Worm (Caenorhabditis elegans): ENCODE results near the gene F35C8.8.
A peak's percentile ranks its signal among the peaks of the same experiment; 100 is the strongest.

F35C8.8 gene

ce11 chrX:5346303-5346702 is 26.1 kb downstream of the F35C8.8 start:
- no peak for TF ChIP-seq B0310.2 (tag; optimal IDR thresholded peaks at IDR 0.05)
- TF ChIP-seq ceh-36 (tag; optimal IDR thresholded peaks at IDR 0.05), result no peak
- TF ChIP-seq ceh-13 (GFP tag; optimal IDR thresholded peaks at IDR 0.05), result no peak
- no peak for TF ChIP-seq pes-1 (GFP tag; IDR thresholded peaks at IDR 0.05)
- TF ChIP-seq hmg-4 (GFP tag; optimal IDR thresholded peaks at IDR 0.05), result no peak
- TF ChIP-seq ama-1 (optimal IDR thresholded peaks at IDR 0.05), result no peak
- TF ChIP-seq tbx-37 (GFP tag; conservative IDR thresholded peaks at IDR 0.05), result no peak

ce11 chrX:5344287-5344686 is 28.2 kb downstream of the F35C8.8 start, which contains the start of gene C26B9.1:
C26B9.1 (plus strand) TSS chrX:5344587.
- TF ChIP-seq tbx-11 (GFP tag; IDR thresholded peaks at IDR 0.05) (no peak), pes-1 (GFP tag; IDR thresholded peaks at IDR 0.05) (no peak), B0310.2 (tag; optimal IDR thresholded peaks at IDR 0.05) (no peak), aly-1 (tag; optimal IDR thresholded peaks at IDR 0.05) (no peak), hnd-1 (tag; optimal IDR thresholded peaks at IDR 0.05) (no peak), ceh-13 (GFP tag; optimal IDR thresholded peaks at IDR 0.05) (no peak), tbx-37 (GFP tag; conservative IDR thresholded peaks at IDR 0.05) (no peak), hmg-4 (GFP tag; optimal IDR thresholded peaks at IDR 0.05) (no peak), ama-1 (optimal IDR thresholded peaks at IDR 0.05) (no peak), scrt-1 (GFP tag; IDR thresholded peaks at IDR 0.05) (no peak), F13C5.2 (tag; optimal IDR thresholded peaks at IDR 0.05) (no peak), ceh-36 (tag; optimal IDR thresholded peaks at IDR 0.05) (no peak), tra-4 (tag; optimal IDR thresholded peaks at IDR 0.05) (no peak), ets-7 (tag; optimal IDR thresholded peaks at IDR 0.05) (no peak), hmbx-1 (tag; optimal IDR thresholded peaks at IDR 0.05) (no peak), sea-1 (GFP tag; conservative IDR thresholded peaks at IDR 0.05) (no peak), flt-1 (GFP tag; IDR thresholded peaks at IDR 0.05) (no peak)

ce11 chrX:5342007-5342406 is 30.4 kb downstream of the F35C8.8 start, which contains the start of gene C26B9.7:
C26B9.7 (plus strand) TSS chrX:5342307.
- TF ChIP-seq ceh-13 (GFP tag; optimal IDR thresholded peaks at IDR 0.05), result no peak
- no peak for TF ChIP-seq scrt-1 (GFP tag; IDR thresholded peaks at IDR 0.05)
- no peak for TF ChIP-seq B0310.2 (tag; optimal IDR thresholded peaks at IDR 0.05)
- no peak for TF ChIP-seq F13C5.2 (tag; optimal IDR thresholded peaks at IDR 0.05)
- no peak for TF ChIP-seq hmbx-1 (tag; optimal IDR thresholded peaks at IDR 0.05)
- no peak for TF ChIP-seq aly-1 (tag; optimal IDR thresholded peaks at IDR 0.05)
- no peak for TF ChIP-seq sea-1 (GFP tag; conservative IDR thresholded peaks at IDR 0.05)
- TF ChIP-seq tbx-37 (GFP tag; conservative IDR thresholded peaks at IDR 0.05), result no peak
- no peak for TF ChIP-seq ceh-36 (tag; optimal IDR thresholded peaks at IDR 0.05)
- TF ChIP-seq flt-1 (GFP tag; IDR thresholded peaks at IDR 0.05), result no peak
- TF ChIP-seq hmg-4 (GFP tag; optimal IDR thresholded peaks at IDR 0.05), result no peak
- no peak for TF ChIP-seq pes-1 (GFP tag; IDR thresholded peaks at IDR 0.05)
- TF ChIP-seq ama-1 (optimal IDR thresholded peaks at IDR 0.05), result no peak
- no peak for TF ChIP-seq tbx-11 (GFP tag; IDR thresholded peaks at IDR 0.05)
- TF ChIP-seq ets-7 (tag; optimal IDR thresholded peaks at IDR 0.05), result no peak
- no peak for TF ChIP-seq tra-4 (tag; optimal IDR thresholded peaks at IDR 0.05)
- no peak for TF ChIP-seq hnd-1 (tag; optimal IDR thresholded peaks at IDR 0.05)

ce11 chrX:5339889-5340288 is 32.5 kb downstream of the F35C8.8 start, which contains the start of gene C26B9.2:
C26B9.2 (plus strand) TSS chrX:5340189.
- TF ChIP-seq tbx-11 (GFP tag; IDR thresholded peaks at IDR 0.05) (no peak), tra-4 (tag; optimal IDR thresholded peaks at IDR 0.05) (no peak), ama-1 (optimal IDR thresholded peaks at IDR 0.05) (no peak), B0310.2 (tag; optimal IDR thresholded peaks at IDR 0.05) (no peak), F13C5.2 (tag; optimal IDR thresholded peaks at IDR 0.05) (no peak), sea-1 (GFP tag; conservative IDR thresholded peaks at IDR 0.05) (no peak), scrt-1 (GFP tag; IDR thresholded peaks at IDR 0.05) (no peak), hnd-1 (tag; optimal IDR thresholded peaks at IDR 0.05) (no peak), ets-7 (tag; optimal IDR thresholded peaks at IDR 0.05) (no peak), flt-1 (GFP tag; IDR thresholded peaks at IDR 0.05) (no peak), tbx-37 (GFP tag; conservative IDR thresholded peaks at IDR 0.05) (no peak), hmbx-1 (tag; optimal IDR thresholded peaks at IDR 0.05) (no peak)

ce11 chrX:5339357-5339756 is 33.1 kb downstream of the F35C8.8 start:
- TF ChIP-seq tbx-37 (GFP tag; conservative IDR thresholded peaks at IDR 0.05), result no peak
- TF ChIP-seq pes-1 (GFP tag; IDR thresholded peaks at IDR 0.05), result no peak
- no peak for TF ChIP-seq hnd-1 (tag; optimal IDR thresholded peaks at IDR 0.05)
- TF ChIP-seq sea-1 (GFP tag; conservative IDR thresholded peaks at IDR 0.05), result no peak
- no peak for TF ChIP-seq F13C5.2 (tag; optimal IDR thresholded peaks at IDR 0.05)
- TF ChIP-seq tra-4 (tag; optimal IDR thresholded peaks at IDR 0.05), result no peak
- TF ChIP-seq hmg-4 (GFP tag; optimal IDR thresholded peaks at IDR 0.05), result no peak
- no peak for TF ChIP-seq flt-1 (GFP tag; IDR thresholded peaks at IDR 0.05)
- no peak for TF ChIP-seq hmbx-1 (tag; optimal IDR thresholded peaks at IDR 0.05)
- no peak for TF ChIP-seq B0310.2 (tag; optimal IDR thresholded peaks at IDR 0.05)
- no peak for TF ChIP-seq ceh-13 (GFP tag; optimal IDR thresholded peaks at IDR 0.05)
- no peak for TF ChIP-seq ama-1 (optimal IDR thresholded peaks at IDR 0.05)
- no peak for TF ChIP-seq aly-1 (tag; optimal IDR thresholded peaks at IDR 0.05)
- TF ChIP-seq tbx-11 (GFP tag; IDR thresholded peaks at IDR 0.05), result no peak

ce11 chrX:5337959-5338358 is 34.5 kb downstream of the F35C8.8 start, which contains the start of gene C26B9.3:
C26B9.3 (plus strand) TSS chrX:5338301.
- TF ChIP-seq F13C5.2 (tag; optimal IDR thresholded peaks at IDR 0.05), result no peak
- TF ChIP-seq tra-4 (tag; optimal IDR thresholded peaks at IDR 0.05), result no peak
- TF ChIP-seq tbx-37 (GFP tag; conservative IDR thresholded peaks at IDR 0.05), result no peak
- no peak for TF ChIP-seq ceh-13 (GFP tag; optimal IDR thresholded peaks at IDR 0.05)
- TF ChIP-seq ama-1 (optimal IDR thresholded peaks at IDR 0.05), result no peak
- no peak for TF ChIP-seq hmg-4 (GFP tag; optimal IDR thresholded peaks at IDR 0.05)

ce11 chrX:5336498-5336897 is 35.9 kb downstream of the F35C8.8 start:
- no peak for TF ChIP-seq tbx-11 (GFP tag; IDR thresholded peaks at IDR 0.05)
- TF ChIP-seq scrt-1 (GFP tag; IDR thresholded peaks at IDR 0.05), result no peak
- TF ChIP-seq tbx-37 (GFP tag; conservative IDR thresholded peaks at IDR 0.05), result no peak
- peak; percentile 76 for TF ChIP-seq hmg-4 (GFP tag; optimal IDR thresholded peaks at IDR 0.05)
- peak; percentile 49 for TF ChIP-seq F13C5.2 (tag; optimal IDR thresholded peaks at IDR 0.05)
- TF ChIP-seq hnd-1 (tag; optimal IDR thresholded peaks at IDR 0.05), result no peak

- TF ChIP-seq scrt-1 (GFP tag; IDR thresholded peaks at IDR 0.05), result no peak
- TF ChIP-seq aly-1 (tag; optimal IDR thresholded peaks at IDR 0.05), result no peak
- no peak for TF ChIP-seq tra-4 (tag; optimal IDR thresholded peaks at IDR 0.05)
- no peak for TF ChIP-seq flt-1 (GFP tag; IDR thresholded peaks at IDR 0.05)
- no peak for TF ChIP-seq ceh-13 (GFP tag; optimal IDR thresholded peaks at IDR 0.05)
- TF ChIP-seq hnd-1 (tag; optimal IDR thresholded peaks at IDR 0.05), result no peak
- no peak for TF ChIP-seq ceh-36 (tag; optimal IDR thresholded peaks at IDR 0.05)
- TF ChIP-seq pes-1 (GFP tag; IDR thresholded peaks at IDR 0.05), result no peak
Observed at ce11 chrX:5335368-5335767, 37.1 kb downstream of the F35C8.8 start, which contains the start of gene C26B9.6. C26B9.6 (minus strand) TSS chrX:5335468.

Data from whole organism, early embryonic.